Fruit fly (Drosophila melanogaster): Measurements from ENCODE around the gene CG14050.
A peak's percentile ranks its signal among the peaks of the same experiment; 100 is the strongest.

CG14050 gene

dm6 chrX:2301613-2302522 is 24.1 kb downstream of the CG14050 start (continued):
- peak; percentile 86 for TF ChIP-seq CG12219 (GFP tag; optimal IDR thresholded peaks at IDR 0.05)
- peak; percentile 72 for TF ChIP-seq da (GFP tag; optimal IDR thresholded peaks at IDR 0.05)
- TF ChIP-seq CG12769 (tag; optimal IDR thresholded peaks at IDR 0.05): peak; percentile 81
- TF ChIP-seq sim (GFP tag; IDR thresholded peaks at IDR 0.05): peak; percentile 58
- TF ChIP-seq otp (GFP tag; IDR thresholded peaks at IDR 0.05): peak; percentile 65; the same call in 1 of the 3 replicates
- TF ChIP-seq CG3726 (GFP tag; IDR thresholded peaks at IDR 0.05): peak; percentile 78
- no peak for TF ChIP-seq Dfd (GFP tag; optimal IDR thresholded peaks at IDR 0.05)
- TF ChIP-seq ftz-f1 (GFP tag; optimal IDR thresholded peaks at IDR 0.05): no peak
- TF ChIP-seq CG16779 (GFP tag; IDR thresholded peaks at IDR 0.05): no peak
- TF ChIP-seq CG15073 (GFP tag; optimal IDR thresholded peaks at IDR 0.05): peak; percentile 91
- TF ChIP-seq wdn (GFP tag; IDR thresholded peaks at IDR 0.05): peak; percentile 43; the same call in 1 of the 2 replicates
- peak; percentile 58 for TF ChIP-seq fd64A (GFP tag; optimal IDR thresholded peaks at IDR 0.05)
- peak; percentile 29 for TF ChIP-seq crol (GFP tag; IDR thresholded peaks at IDR 0.05)
- TF ChIP-seq D19B (GFP tag; optimal IDR thresholded peaks at IDR 0.05): peak; percentile 61
- peak; percentile 90 for TF ChIP-seq nmo (GFP tag; optimal IDR thresholded peaks at IDR 0.05)
- peak; percentile 71 for TF ChIP-seq CG15011 (GFP tag; optimal IDR thresholded peaks at IDR 0.05)
- peak; percentile 81 for TF ChIP-seq nerfin-1 (tag; optimal IDR thresholded peaks at IDR 0.05)
- peak; percentile 79 for TF ChIP-seq CG12942 (GFP tag; optimal IDR thresholded peaks at IDR 0.05)
- TF ChIP-seq org-1 (GFP tag; optimal IDR thresholded peaks at IDR 0.05): peak; percentile 85
- TF ChIP-seq Lim3 (GFP tag; IDR thresholded peaks at IDR 0.05): peak; percentile 63; the same call in 1 of the 2 replicates
- TF ChIP-seq CG15601 (tag; optimal IDR thresholded peaks at IDR 0.05): peak; percentile 76
- peak; percentile 76 for TF ChIP-seq H15 (GFP tag; IDR thresholded peaks at IDR 0.05)
- peak; percentile 52 for TF ChIP-seq CG7987 (GFP tag; optimal IDR thresholded peaks at IDR 0.05)
- TF ChIP-seq CG4282 (GFP tag; optimal IDR thresholded peaks at IDR 0.05): peak; percentile 32
- TF ChIP-seq CG14014 (GFP tag; IDR thresholded peaks at IDR 0.05): peak; percentile 73
- TF ChIP-seq gcm2 (GFP tag; optimal IDR thresholded peaks at IDR 0.05): peak; percentile 45
- TF ChIP-seq CG7745 (tag; optimal IDR thresholded peaks at IDR 0.05): no peak
- TF ChIP-seq chinmo (GFP tag; IDR thresholded peaks at IDR 0.05; ENCODE audit: partially characterized antibody): peak; percentile 83
- TF ChIP-seq CG17802 (tag; optimal IDR thresholded peaks at IDR 0.05): peak; percentile 66
- TF ChIP-seq CG34224 (GFP tag; IDR thresholded peaks at IDR 0.05; ENCODE audit: partially characterized antibody): no peak
- TF ChIP-seq MBD-R2 (GFP tag; IDR thresholded peaks at IDR 0.05): peak; percentile 43; the same call in 1 of the 2 replicates
- peak; percentile 54; the same call in 1 of the 2 replicates for TF ChIP-seq rib (GFP tag; IDR thresholded peaks at IDR 0.05)
- TF ChIP-seq CG17328 (GFP tag; IDR thresholded peaks at IDR 0.05): peak; percentile 78; the same call in 1 of the 2 replicates
- TF ChIP-seq abd-A (tag; optimal IDR thresholded peaks at IDR 0.05): no peak
- no peak for TF ChIP-seq Sry-β (GFP tag; optimal IDR thresholded peaks at IDR 0.05)
- peak; percentile 71 for TF ChIP-seq maf-S (GFP tag; optimal IDR thresholded peaks at IDR 0.05)
- TF ChIP-seq CG43689 (GFP tag; IDR thresholded peaks at IDR 0.05): 0 out of 2 replicates have a peak, but pooled peaks have one; percentile 18
- TF ChIP-seq CG9727 (GFP tag; optimal IDR thresholded peaks at IDR 0.05): peak; percentile 81
- TF ChIP-seq B-H1 (GFP tag; IDR thresholded peaks at IDR 0.05): peak; percentile 73
- TF ChIP-seq CG34422 (GFP tag; IDR thresholded peaks at IDR 0.05): peak; percentile 84
- peak; percentile 64 for TF ChIP-seq CG10267 (tag; optimal IDR thresholded peaks at IDR 0.05)
- TF ChIP-seq BEAF-32 (GFP tag; optimal IDR thresholded peaks at IDR 0.05): no peak
- peak; percentile 59; the same call in 1 of the 3 replicates for TF ChIP-seq C15 (GFP tag; IDR thresholded peaks at IDR 0.05)
- TF ChIP-seq nom (GFP tag; optimal IDR thresholded peaks at IDR 0.05): peak; percentile 3
- TF ChIP-seq gsb-n (tag; optimal IDR thresholded peaks at IDR 0.05): peak; percentile 57
- TF ChIP-seq dmrt11E (tag; optimal IDR thresholded peaks at IDR 0.05): peak; percentile 77
- TF ChIP-seq Dip3 (GFP tag; optimal IDR thresholded peaks at IDR 0.05): peak; percentile 54
- TF ChIP-seq CG8944 (GFP tag; optimal IDR thresholded peaks at IDR 0.05): peak; percentile 81
